Worm (Caenorhabditis elegans) whole organism, L1 larva: ENCODE data around the gene Y54F10BM.9.

Source experiments
- aly-2 ChIP-seq: fragments of 150-350 bp; optimal IDR thresholded peaks from 2 replicates; lab custom pipeline; 2014; ENCODE audit warnings: missing biosample characterization, missing genetic modification characterization
- ama-1 ChIP-seq: fragments of 150-350 bp; optimal IDR thresholded peaks from 2 replicates; lab custom pipeline; 2014
- ceh-82 ChIP-seq, 3 experiments: fragments of 150-350 bp in 1 of 3; sonication (generic microtip) in 2 of 3; optimal IDR thresholded peaks; 2 replicates each; lab custom pipeline; 2014 to 2017; ENCODE audit warnings: missing biosample characterization in 3 of 3, missing genetic modification characterization in 3 of 3
- ceh-88 ChIP-seq: fragments of 200-800 bp; sonication (Bioruptor generic); IDR thresholded peaks from 2 replicates; pipeline ENCODE4 v1.3.6; 2022; ENCODE audit warnings: missing genetic modification characterization, missing compliant biosample characterization
- fkh-10 ChIP-seq: sonication (generic microtip); optimal IDR thresholded peaks from 2 replicates; lab custom pipeline; 2017; ENCODE audit warnings: missing biosample characterization, missing genetic modification reagents, missing genetic modification characterization
- fos-1 ChIP-seq: fragments of 150-350 bp; optimal IDR thresholded peaks from 2 replicates; lab custom pipeline; 2014; ENCODE audit warnings: missing biosample characterization, missing genetic modification characterization
- lir-3 ChIP-seq: sonication (generic microtip); optimal IDR thresholded peaks from 2 replicates; lab custom pipeline; 2016; ENCODE audit warnings: mild to moderate bottlenecking, missing genetic modification characterization, moderate library complexity, missing compliant biosample characterization; ENCODE audit not compliant: poor library complexity
- nhr-19 ChIP-seq: fragments of 200-800 bp; sonication (Bioruptor generic); conservative IDR thresholded peaks from 2 replicates; pipeline ENCODE4 v1.3.6; 2022; ENCODE audit warnings: missing genetic modification characterization, missing compliant biosample characterization
- nhr-237 ChIP-seq: fragments of 150-350 bp; optimal IDR thresholded peaks from 2 replicates; lab custom pipeline; 2014; ENCODE audit warnings: missing biosample characterization, missing genetic modification characterization
- nhr-90 ChIP-seq: sonication (generic microtip); optimal IDR thresholded peaks from 2 replicates; lab custom pipeline; 2016; ENCODE audit warnings: mild to moderate bottlenecking, missing genetic modification characterization, missing compliant biosample characterization; ENCODE audit not compliant: poor library complexity
- snpc-4 ChIP-seq: fragments of 150-350 bp; optimal IDR thresholded peaks from 2 replicates; lab custom pipeline; 2014; ENCODE audit warnings: missing biosample characterization, missing genetic modification characterization
- unc-62 ChIP-seq: fragments of 150-350 bp; optimal IDR thresholded peaks from 2 replicates; lab custom pipeline; 2014; ENCODE audit warnings: missing biosample characterization, missing genetic modification reagents, missing genetic modification characterization
- unc-86 ChIP-seq: sonication (generic microtip); optimal IDR thresholded peaks from 2 replicates; lab custom pipeline; 2016; ENCODE audit warnings: missing genetic modification characterization, missing compliant biosample characterization
- zag-1 ChIP-seq: fragments of 150-350 bp; optimal IDR thresholded peaks from 2 replicates; lab custom pipeline; 2014; ENCODE audit warnings: missing biosample characterization, missing genetic modification characterization

ce11 chrIII:2324703-2325102 is 20.0 kb upstream of the Y54F10BM.9 start:
- TF ChIP-seq nhr-19 (GFP tag; lab: Robert Waterston, UW) (no peak), zag-1 (tag; lab: Kevin White, UChicago) (no peak), nhr-237 (tag; lab: Kevin White, UChicago) (no peak), nhr-90 (tag; lab: Kevin White, UChicago) (no peak), ceh-82 (tag; optimal IDR thresholded peaks at IDR 0.05; lab: Kevin White, UChicago) (no peak), ama-1 (no peak), fkh-10 (GFP tag; lab: Kevin White, UChicago) (no peak), unc-62 (GFP tag; lab: Kevin White, UChicago) (no peak), lir-3 (tag; lab: Kevin White, UChicago) (no peak), snpc-4 (tag; lab: Kevin White, UChicago) (no peak), fos-1 (tag; lab: Kevin White, UChicago) (no peak), unc-86 (tag; lab: Kevin White, UChicago) (no peak), aly-2 (tag; lab: Kevin White, UChicago) (no peak), ceh-88 (GFP tag; lab: Robert Waterston, UW) (no peak)
